Worm (Caenorhabditis elegans) whole organism, late embryonic: ENCODE results near the gene T15H9.4.

Experiments
- C08G9.2 ChIP-seq: sonication (generic microtip); optimal IDR thresholded peaks from 2 replicates; lab custom pipeline; 2016; ENCODE audit warnings: mild to moderate bottlenecking, missing genetic modification characterization, moderate library complexity, missing compliant biosample characterization
- F13H6.1 ChIP-seq: sonication (generic microtip); optimal IDR thresholded peaks from 2 replicates; lab custom pipeline; 2016; ENCODE audit warnings: missing genetic modification characterization, missing compliant biosample characterization
- T23F11.4 ChIP-seq: fragments of 200-800 bp; sonication (Bioruptor generic); optimal IDR thresholded peaks from 2 replicates; lab custom pipeline; 2018; ENCODE audit warnings: mild to moderate bottlenecking, missing genetic modification characterization, missing compliant biosample characterization
- Y22D7AL.16 ChIP-seq: sonication (generic microtip); optimal IDR thresholded peaks from 2 replicates; lab custom pipeline; 2016; ENCODE audit warnings: missing genetic modification characterization, missing compliant biosample characterization
- ahr-1 ChIP-seq: sonication (generic microtip); optimal IDR thresholded peaks from 2 replicates; lab custom pipeline; 2016; ENCODE audit warnings: missing genetic modification characterization, missing compliant biosample characterization
- ceh-19 ChIP-seq: fragments of 200-800 bp; sonication (Bioruptor generic); optimal IDR thresholded peaks from 2 replicates; lab custom pipeline; 2018; ENCODE audit warnings: mild to moderate bottlenecking, missing genetic modification characterization, missing compliant biosample characterization
- ceh-2 ChIP-seq: sonication (generic microtip); optimal IDR thresholded peaks from 2 replicates; lab custom pipeline; 2016; ENCODE audit warnings: missing genotype, missing genetic modification characterization, missing compliant biosample characterization
- ceh-31 ChIP-seq: sonication (generic microtip); optimal IDR thresholded peaks from 2 replicates; lab custom pipeline; 2016; ENCODE audit warnings: missing genetic modification characterization, missing compliant biosample characterization
- ceh-45 ChIP-seq: fragments of 200-800 bp; sonication (Bioruptor generic); IDR thresholded peaks from 2 replicates; pipeline ENCODE4 v1.3.6; 2022; ENCODE audit warnings: missing genetic modification reagents, missing genetic modification characterization, missing compliant biosample characterization
- ceh-48 ChIP-seq: sonication (generic microtip); optimal IDR thresholded peaks from 2 replicates; lab custom pipeline; 2016; ENCODE audit warnings: missing genetic modification characterization, inconsistent platforms, missing compliant biosample characterization
- ceh-6 ChIP-seq: fragments of 200-800 bp; sonication (Bioruptor generic); optimal IDR thresholded peaks from 2 replicates; lab custom pipeline; 2018; ENCODE audit warnings: mild to moderate bottlenecking, missing genetic modification characterization, missing compliant biosample characterization
- ceh-9 ChIP-seq: sonication (generic microtip); optimal IDR thresholded peaks from 2 replicates; lab custom pipeline; 2016; ENCODE audit warnings: mild to moderate bottlenecking, missing genetic modification characterization, inconsistent platforms, missing compliant biosample characterization
- dve-1 ChIP-seq: sonication (generic microtip); optimal IDR thresholded peaks from 2 replicates; lab custom pipeline; 2017; ENCODE audit warnings: antibody characterized with exemption, mild to moderate bottlenecking, missing genetic modification characterization, missing compliant biosample characterization
- elt-4 ChIP-seq: sonication (generic microtip); optimal IDR thresholded peaks from 2 replicates; lab custom pipeline; 2016; ENCODE audit warnings: missing genetic modification characterization, missing compliant biosample characterization
- fkh-10 ChIP-seq: fragments of 150-350 bp; optimal IDR thresholded peaks from 2 replicates; lab custom pipeline; 2014; ENCODE audit warnings: missing biosample characterization, missing genetic modification reagents, missing genetic modification characterization
- gmeb-2 ChIP-seq: sonication (generic microtip); optimal IDR thresholded peaks from 2 replicates; lab custom pipeline; 2016; ENCODE audit warnings: missing genetic modification characterization, inconsistent platforms, missing compliant biosample characterization
- hlh-15 ChIP-seq: sonication (generic microtip); optimal IDR thresholded peaks from 2 replicates; lab custom pipeline; 2016; ENCODE audit warnings: missing genetic modification characterization, missing compliant biosample characterization
- hlh-8 ChIP-seq: sonication (generic microtip); optimal IDR thresholded peaks from 2 replicates; lab custom pipeline; 2016; ENCODE audit warnings: missing genotype, missing genetic modification characterization, missing compliant biosample characterization
- lin-11 ChIP-seq: fragments of 200-800 bp; sonication (Bioruptor generic); optimal IDR thresholded peaks from 2 replicates; lab custom pipeline; 2018; ENCODE audit warnings: mild to moderate bottlenecking, missing genetic modification characterization, missing compliant biosample characterization
- madf-2 ChIP-seq: sonication (generic microtip); optimal IDR thresholded peaks from 2 replicates; lab custom pipeline; 2017; ENCODE audit warnings: missing genetic modification characterization, missing compliant biosample characterization
- nfya-1 ChIP-seq: sonication (generic microtip); optimal IDR thresholded peaks from 2 replicates; lab custom pipeline; 2017; ENCODE audit warnings: missing genetic modification characterization, mild to moderate bottlenecking, missing compliant biosample characterization, antibody characterized with exemption, moderate library complexity
- nhr-11 ChIP-seq: fragments of 150-350 bp; optimal IDR thresholded peaks from 2 replicates; lab custom pipeline; 2014; ENCODE audit warnings: missing biosample characterization, missing genetic modification characterization
- nhr-232 ChIP-seq: sonication (generic microtip); optimal IDR thresholded peaks from 2 replicates; lab custom pipeline; 2016; ENCODE audit warnings: missing genetic modification characterization, missing compliant biosample characterization
- odd-2 ChIP-seq: sonication (generic microtip); optimal IDR thresholded peaks from 2 replicates; lab custom pipeline; 2017; ENCODE audit warnings: antibody characterized with exemption, mild to moderate bottlenecking, missing genetic modification characterization, missing compliant biosample characterization
- pag-3 ChIP-seq: sonication (generic microtip); optimal IDR thresholded peaks from 2 replicates; lab custom pipeline; 2016; ENCODE audit warnings: missing compliant biosample characterization, missing genetic modification characterization, borderline replicate concordance
- pat-9 ChIP-seq: fragments of 200-800 bp; sonication (Bioruptor generic); optimal IDR thresholded peaks from 2 replicates; lab custom pipeline; 2018; ENCODE audit warnings: mild to moderate bottlenecking, missing genetic modification characterization, moderate library complexity, missing compliant biosample characterization
- pha-4 ChIP-seq: fragments of 150-350 bp; optimal IDR thresholded peaks from 2 replicates; lab custom pipeline; 2018; ENCODE audit warnings: missing biosample characterization, missing genetic modification reagents, missing genetic modification characterization
- ref-2 ChIP-seq: sonication (generic microtip); optimal IDR thresholded peaks from 2 replicates; lab custom pipeline; 2016; ENCODE audit warnings: missing genetic modification characterization, missing compliant biosample characterization
- rnt-1 ChIP-seq: sonication (generic microtip); optimal IDR thresholded peaks from 2 replicates; lab custom pipeline; 2016; ENCODE audit warnings: missing genetic modification characterization, missing compliant biosample characterization
- sox-2 ChIP-seq: fragments of 200-800 bp; sonication (Bioruptor generic); IDR thresholded peaks from 2 replicates; pipeline ENCODE4 v1.3.6; 2022; ENCODE audit warnings: missing genetic modification reagents, missing genetic modification characterization, missing compliant biosample characterization
- sox-4 ChIP-seq: sonication (generic microtip); optimal IDR thresholded peaks from 2 replicates; lab custom pipeline; 2017; ENCODE audit warnings: mild to moderate bottlenecking, missing genetic modification characterization, inconsistent platforms, missing compliant biosample characterization
- tbx-2 ChIP-seq: sonication (generic microtip); optimal IDR thresholded peaks from 2 replicates; lab custom pipeline; 2016; ENCODE audit warnings: missing genetic modification characterization, missing compliant biosample characterization
- unc-3 ChIP-seq, 2 experiments: fragments of 200-800 bp in 1 of 2; sonication (Bioruptor generic) in 1 of 2; sonication (generic microtip) in 1 of 2; conservative IDR thresholded peaks in 1 of 2; optimal IDR thresholded peaks in 1 of 2; 2 replicates each; pipeline versions ENCODE4 v1.3.6 to Lab custom; 2016 to 2022; ENCODE audit warnings: missing compliant biosample characterization in 2 of 2, missing genetic modification characterization in 2 of 2, missing genetic modification reagents in 1 of 2
- unc-42 ChIP-seq: sonication (generic microtip); optimal IDR thresholded peaks from 2 replicates; lab custom pipeline; 2016; ENCODE audit warnings: missing genotype, missing genetic modification characterization, missing compliant biosample characterization
- unc-55 ChIP-seq: sonication (generic microtip); optimal IDR thresholded peaks from 2 replicates; lab custom pipeline; 2017; ENCODE audit warnings: missing biosample characterization, missing genetic modification reagents, missing genetic modification characterization
- zip-5 ChIP-seq: sonication (generic microtip); optimal IDR thresholded peaks from 2 replicates; lab custom pipeline; 2016; ENCODE audit warnings: missing genetic modification characterization, missing compliant biosample characterization
- ztf-16 ChIP-seq: sonication (generic microtip); optimal IDR thresholded peaks from 2 replicates; lab custom pipeline; 2017; ENCODE audit warnings: missing genetic modification characterization, missing compliant biosample characterization

Gene T15H9.4

ce11 chrII:9606485-9607036 lies 5.1 kb upstream of the T15H9.4 start:
- TF ChIP-seq T23F11.4 (GFP tag; lab: Kevin White, UChicago) (no peak), ceh-2 (tag; lab: Kevin White, UChicago) (no peak), pag-3 (tag; lab: Kevin White, UChicago) (no peak), ceh-45 (no peak), nhr-232 (tag; lab: Kevin White, UChicago) (no peak), odd-2 (tag; lab: Kevin White, UChicago) (no peak), unc-55 (no peak), elt-4 (no peak), ref-2 (no peak), Y22D7AL.16 (no peak), sox-4 (tag; lab: Kevin White, UChicago) (no peak), nfya-1 (tag; lab: Kevin White, UChicago) (no peak), rnt-1 (no peak), unc-3 (GFP tag; conservative IDR thresholded peaks at IDR 0.05; lab: Robert Waterston, UW) (no peak), unc-3 (tag; optimal IDR thresholded peaks at IDR 0.05; lab: Kevin White, UChicago) (no peak)

- TF ChIP-seq madf-2: no peak
- no peak for TF ChIP-seq odd-2 (tag; lab: Kevin White, UChicago)
Measured at ce11 chrII:9607137-9607536, 4.5 kb upstream of the T15H9.4 start.

- TF ChIP-seq odd-2 (tag; lab: Kevin White, UChicago) (no peak), unc-42 (tag; lab: Kevin White, UChicago) (no peak), pha-4 (tag; lab: Kevin White, UChicago) (no peak), Y22D7AL.16 (no peak), tbx-2 (tag; lab: Kevin White, UChicago) (no peak), nhr-11 (tag; lab: Kevin White, UChicago) (no peak), ceh-9 (tag; lab: Kevin White, UChicago) (no peak), ceh-6 (GFP tag; lab: Kevin White, UChicago) (no peak), ceh-31 (tag; lab: Kevin White, UChicago) (no peak), sox-2 (GFP tag; lab: Robert Waterston, UW) (no peak), gmeb-2 (tag; lab: Kevin White, UChicago) (no peak), ceh-2 (tag; lab: Kevin White, UChicago) (no peak), ceh-48 (tag; lab: Kevin White, UChicago) (no peak), rnt-1 (no peak), fkh-10 (GFP tag; lab: Kevin White, UChicago) (no peak), F13H6.1 (tag; lab: Kevin White, UChicago) (no peak)
Measured at ce11 chrII:9609296-9609695, 2.4 kb upstream of the T15H9.4 start, which contains the start of gene pap-2. TSS of gene pap-2 (minus strand) at chrII:9609396.

- TF ChIP-seq unc-42 (tag; lab: Kevin White, UChicago): no peak
- no peak for TF ChIP-seq nfya-1 (tag; lab: Kevin White, UChicago)
- no peak for TF ChIP-seq hlh-8 (tag; lab: Kevin White, UChicago)
- no peak for TF ChIP-seq fkh-10 (GFP tag; lab: Kevin White, UChicago)
- no peak for TF ChIP-seq nhr-11 (tag; lab: Kevin White, UChicago)
- no peak for TF ChIP-seq C08G9.2 (tag; lab: Kevin White, UChicago)
- TF ChIP-seq zip-5 (tag; lab: Kevin White, UChicago): no peak
- no peak for TF ChIP-seq ceh-2 (tag; lab: Kevin White, UChicago)
- TF ChIP-seq hlh-15 (tag; lab: Kevin White, UChicago): no peak
- TF ChIP-seq lin-11: no peak
- no peak for TF ChIP-seq ahr-1 (tag; lab: Kevin White, UChicago)
- TF ChIP-seq ztf-16 (tag; lab: Kevin White, UChicago): no peak
- no peak for TF ChIP-seq dve-1 (tag; lab: Kevin White, UChicago)
- TF ChIP-seq tbx-2 (tag; lab: Kevin White, UChicago): no peak
- no peak for TF ChIP-seq ceh-19 (GFP tag; lab: Kevin White, UChicago)
- TF ChIP-seq nhr-232 (tag; lab: Kevin White, UChicago): no peak
- TF ChIP-seq pat-9 (tag; lab: Kevin White, UChicago): no peak
Measured at ce11 chrII:9614728-9615127, 3.1 kb downstream of the T15H9.4 start, which contains the start of gene hlh-6. TSS of gene hlh-6 (minus strand) at chrII:9614828.
